Fruit fly (Drosophila melanogaster) whole organism, prepupa: Measurements from ENCODE around the gene Alg12.

Experiments
- Blimp-1 ChIP-seq: fragments of 200-800 bp; sonication (Bioruptor generic); optimal IDR thresholded peaks from 3 replicates; lab custom pipeline; 2017; ENCODE audit warnings: missing biosample characterization, missing genetic modification characterization, mild to moderate bottlenecking, moderate library complexity, missing genetic modification reagents
- CG10669 ChIP-seq: fragments of 200-800 bp; sonication (Bioruptor generic); optimal IDR thresholded peaks from 3 replicates; lab custom pipeline; 2018; ENCODE audit warnings: missing biosample characterization, mild to moderate bottlenecking, missing genetic modification characterization, moderate library complexity
- CG11294 ChIP-seq: fragments of 200-800 bp; sonication (Bioruptor generic); IDR thresholded peaks from 2 replicates; pipeline ENCODE4 v1.3.6; 2022; ENCODE audit warnings: missing biosample characterization, missing genetic modification characterization
- CG11762 ChIP-seq: fragments of 200-800 bp; sonication (Bioruptor generic); optimal IDR thresholded peaks from 3 replicates; lab custom pipeline; 2016; ENCODE audit warnings: missing biosample characterization, missing genetic modification characterization; ENCODE audit not compliant: insufficient read depth
- CG1621 ChIP-seq: fragments of 200-800 bp; sonication (Bioruptor generic); optimal IDR thresholded peaks from 3 replicates; lab custom pipeline; 2018; ENCODE audit warnings: missing biosample characterization, mild to moderate bottlenecking, missing genetic modification characterization
- CG16779 ChIP-seq: fragments of 200-800 bp; sonication (Bioruptor generic); optimal IDR thresholded peaks from 3 replicates; lab custom pipeline; 2017; ENCODE audit warnings: missing biosample characterization, mild to moderate bottlenecking, missing genetic modification characterization
- CG3032 ChIP-seq: fragments of 200-800 bp; optimal IDR thresholded peaks from 2 replicates; lab custom pipeline; 2019; ENCODE audit warnings: missing biosample characterization, mild to moderate bottlenecking, missing genetic modification characterization, moderate library complexity
- CG31627 ChIP-seq: fragments of 200-800 bp; sonication (Bioruptor generic); optimal IDR thresholded peaks from 3 replicates; lab custom pipeline; 2016; ENCODE audit warnings: missing biosample characterization, missing genetic modification characterization
- CG3919 ChIP-seq: fragments of 200-800 bp; sonication (Bioruptor generic); optimal IDR thresholded peaks from 3 replicates; lab custom pipeline; 2016; ENCODE audit warnings: missing biosample characterization, missing genetic modification characterization
- CG6276 ChIP-seq: fragments of 200-800 bp; sonication (Bioruptor generic); optimal IDR thresholded peaks from 2 replicates; lab custom pipeline; 2017; ENCODE audit warnings: missing biosample characterization, mild to moderate bottlenecking, missing genetic modification characterization
- CG6808 ChIP-seq: fragments of 200-800 bp; sonication (Bioruptor generic); optimal IDR thresholded peaks from 3 replicates; lab custom pipeline; 2017; ENCODE audit warnings: missing biosample characterization, missing genetic modification characterization, mild to moderate bottlenecking, moderate library complexity, missing genetic modification reagents
- CG6854 ChIP-seq: fragments of 200-800 bp; sonication (Bioruptor generic); optimal IDR thresholded peaks from 2 replicates; lab custom pipeline; 2017; ENCODE audit warnings: missing biosample characterization, mild to moderate bottlenecking, missing genetic modification characterization
- CG7368 ChIP-seq: fragments of 200-800 bp; sonication (Bioruptor generic); optimal IDR thresholded peaks from 3 replicates; lab custom pipeline; 2016; ENCODE audit warnings: missing biosample characterization, missing genetic modification characterization
- CG8119 ChIP-seq: fragments of 200-800 bp; sonication (Bioruptor generic); IDR thresholded peaks from 3 replicates; pipeline ENCODE4 v1.3.6; 2022; ENCODE audit warnings: missing biosample characterization, missing genetic modification characterization
- CG8319 ChIP-seq: fragments of 200-800 bp; sonication (Bioruptor generic); optimal IDR thresholded peaks from 3 replicates; lab custom pipeline; 2016; ENCODE audit warnings: missing biosample characterization, missing genetic modification characterization
- CG8632 ChIP-seq: fragments of 200-800 bp; sonication (Bioruptor generic); optimal IDR thresholded peaks from 3 replicates; lab custom pipeline; 2016; ENCODE audit warnings: missing biosample characterization, missing genetic modification characterization
- Ets21C ChIP-seq: fragments of 200-800 bp; sonication (Bioruptor generic); optimal IDR thresholded peaks from 3 replicates; lab custom pipeline; 2016; ENCODE audit warnings: missing biosample characterization, missing genetic modification characterization
- Ets96B ChIP-seq: fragments of 200-800 bp; optimal IDR thresholded peaks from 2 replicates; lab custom pipeline; 2019; ENCODE audit warnings: missing biosample characterization, mild to moderate bottlenecking, missing genetic modification characterization, moderate library complexity
- Gug ChIP-seq: fragments of 200-800 bp; sonication (Bioruptor generic); IDR thresholded peaks from 2 replicates; pipeline ENCODE4 v1.3.6; 2022; ENCODE audit warnings: missing biosample characterization, missing genetic modification characterization
- Hr38 ChIP-seq: sonication (Bioruptor generic); optimal IDR thresholded peaks from 2 replicates; lab custom pipeline; 2016; ENCODE audit warnings: missing biosample characterization, missing genetic modification characterization
- Hr39 ChIP-seq: fragments of 200-800 bp; sonication (Bioruptor generic); optimal IDR thresholded peaks from 2 replicates; lab custom pipeline; 2016; ENCODE audit warnings: missing biosample characterization, missing genetic modification characterization
- Hr4 ChIP-seq: fragments of 200-800 bp; sonication (Bioruptor generic); optimal IDR thresholded peaks from 3 replicates; lab custom pipeline; 2016; ENCODE audit warnings: missing biosample characterization, missing genetic modification characterization
- Lpt ChIP-seq: fragments of 200-800 bp; sonication (Bioruptor generic); optimal IDR thresholded peaks from 3 replicates; lab custom pipeline; 2016; ENCODE audit warnings: missing biosample characterization, missing genetic modification characterization
- OdsH ChIP-seq: fragments of 200-800 bp; sonication (Bioruptor generic); optimal IDR thresholded peaks from 3 replicates; lab custom pipeline; 2016; ENCODE audit warnings: missing biosample characterization, missing genetic modification characterization
- Sox14 ChIP-seq: fragments of 200-800 bp; sonication (Bioruptor generic); optimal IDR thresholded peaks from 3 replicates; lab custom pipeline; 2016; ENCODE audit warnings: missing biosample characterization, missing genetic modification characterization
- achi ChIP-seq: fragments of 200-800 bp; sonication (Bioruptor generic); optimal IDR thresholded peaks from 3 replicates; lab custom pipeline; 2016; ENCODE audit warnings: missing biosample characterization, missing genetic modification characterization
- acj6 ChIP-seq: fragments of 200-800 bp; sonication (Bioruptor generic); optimal IDR thresholded peaks from 3 replicates; lab custom pipeline; 2016; ENCODE audit warnings: missing biosample characterization, missing genetic modification characterization
- eg ChIP-seq: fragments of 200-800 bp; sonication (Bioruptor generic); IDR thresholded peaks from 3 replicates; pipeline ENCODE4 v1.3.6; 2022; ENCODE audit warnings: missing biosample characterization, missing genetic modification characterization
- fd85E ChIP-seq: fragments of 200-800 bp; sonication (Bioruptor generic); optimal IDR thresholded peaks from 3 replicates; lab custom pipeline; 2016; ENCODE audit warnings: missing biosample characterization, missing genetic modification characterization
- fkh ChIP-seq: fragments of 200-800 bp; sonication (Bioruptor generic); optimal IDR thresholded peaks from 3 replicates; lab custom pipeline; 2017; ENCODE audit warnings: missing biosample characterization, mild to moderate bottlenecking, missing genetic modification characterization, moderate library complexity
- lz ChIP-seq: fragments of 200-800 bp; sonication (Bioruptor generic); optimal IDR thresholded peaks from 3 replicates; lab custom pipeline; 2016; ENCODE audit warnings: missing biosample characterization, missing genetic modification characterization
- net ChIP-seq: fragments of 200-800 bp; sonication (Bioruptor generic); optimal IDR thresholded peaks from 3 replicates; lab custom pipeline; 2016; ENCODE audit warnings: missing biosample characterization, missing genetic modification characterization
- pdm3 ChIP-seq: fragments of 200-800 bp; sonication (Bioruptor generic); optimal IDR thresholded peaks from 3 replicates; lab custom pipeline; 2016; ENCODE audit warnings: missing biosample characterization, missing genetic modification characterization
- ss ChIP-seq, 2 experiments: fragments of 200-800 bp; sonication (Bioruptor generic); optimal IDR thresholded peaks; 2 replicates in 1 of 2; 3 replicates in 1 of 2; lab custom pipeline; 2017 to 2018; ENCODE audit warnings: mild to moderate bottlenecking in 2 of 2, missing biosample characterization in 2 of 2, missing genetic modification characterization in 2 of 2, moderate library complexity in 1 of 2
- topi ChIP-seq: fragments of 200-800 bp; sonication (Bioruptor generic); optimal IDR thresholded peaks from 3 replicates; lab custom pipeline; 2016; ENCODE audit warnings: missing biosample characterization, missing genetic modification characterization
- vri ChIP-seq: fragments of 200-800 bp; sonication (Bioruptor generic); optimal IDR thresholded peaks from 3 replicates; lab custom pipeline; 2016; ENCODE audit warnings: missing biosample characterization, mild to moderate bottlenecking, missing genetic modification characterization

The Alg12 gene

DNA sequence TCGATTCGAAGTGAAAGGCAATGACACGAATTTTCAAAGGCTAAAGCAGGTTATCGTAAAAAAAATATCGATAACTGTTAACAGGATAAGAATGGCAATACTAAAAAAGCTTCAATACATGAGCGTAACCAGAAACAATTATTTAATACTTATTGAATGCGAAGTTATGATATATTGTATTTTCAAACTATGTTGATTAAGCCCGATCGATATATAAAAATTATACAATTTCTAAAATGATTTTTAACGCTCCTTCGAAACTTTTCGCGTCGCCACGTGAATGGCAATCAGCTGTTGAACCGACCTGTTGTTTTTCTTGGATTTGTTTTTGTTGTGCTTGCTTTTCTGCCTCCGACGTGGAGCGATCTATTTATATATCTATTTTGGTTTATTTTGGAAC, at the start of gene Alg12, which contains the start of gene Rpt3R:
Alg12 (plus strand) TSS at position 305 of the 400 bp plus-strand sequence.
Rpt3R (minus strand) TSS at position 324 of the 400 bp plus-strand sequence.
- no peak for TF ChIP-seq net (GFP tag; lab: Kevin White, UChicago)
- no peak for TF ChIP-seq CG3919 (GFP tag; lab: Kevin White, UChicago)
- no peak for TF ChIP-seq Sox14 (GFP tag; lab: Kevin White, UChicago)
- no peak for TF ChIP-seq vri (GFP tag; lab: Kevin White, UChicago)
- TF ChIP-seq eg (GFP tag; lab: Robert Waterston, UW): no peak
- no peak for TF ChIP-seq Ets21C
- TF ChIP-seq CG8119: no peak
- no peak for TF ChIP-seq CG16779
- TF ChIP-seq ss (GFP tag; optimal IDR thresholded peaks at IDR 0.05; lab: Kevin White, UChicago): no peak
- TF ChIP-seq Hr4 (GFP tag; lab: Kevin White, UChicago): no peak
- TF ChIP-seq lz: no peak
- TF ChIP-seq, all 60 proteins: peak for 0

DNA sequence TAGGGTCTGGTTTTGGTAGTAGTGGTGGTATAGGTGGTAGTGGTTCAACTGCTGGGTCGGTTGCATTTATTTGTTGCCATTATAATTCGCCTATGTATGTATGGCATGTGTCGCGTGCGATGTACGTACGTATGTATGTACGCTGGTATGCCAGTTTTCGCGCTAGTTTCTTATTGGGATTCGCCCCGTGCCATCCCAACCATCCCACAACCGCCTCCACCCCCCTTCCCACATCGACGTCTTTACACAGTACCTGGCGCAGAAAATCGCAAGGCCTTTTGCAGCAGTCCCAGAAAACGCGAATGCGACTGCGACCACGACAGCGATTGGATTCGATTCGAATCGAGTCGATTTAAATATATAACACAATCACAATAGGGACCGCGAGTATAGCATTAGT, 46.1 kb upstream of the Alg12 start:
- TF ChIP-seq topi (GFP tag; lab: Kevin White, UChicago): no peak
- TF ChIP-seq pdm3 (GFP tag; lab: Kevin White, UChicago): no peak
- no peak for TF ChIP-seq fd85E (GFP tag; lab: Kevin White, UChicago)
- no peak for TF ChIP-seq CG11762
- TF ChIP-seq CG6854 (GFP tag; lab: Kevin White, UChicago): no peak
- no peak for TF ChIP-seq CG8319 (GFP tag; lab: Kevin White, UChicago)
- no peak for TF ChIP-seq CG31627 (GFP tag; lab: Kevin White, UChicago)
- TF ChIP-seq Gug: no peak
- no peak for TF ChIP-seq achi
- no peak for TF ChIP-seq Sox14 (GFP tag; lab: Kevin White, UChicago)
- TF ChIP-seq CG6276 (GFP tag; lab: Kevin White, UChicago): no peak
- TF ChIP-seq CG6808: no peak
- no peak for TF ChIP-seq Hr39 (GFP tag; lab: Kevin White, UChicago)
- TF ChIP-seq CG11294: no peak
- TF ChIP-seq Ets96B: no peak
- no peak for TF ChIP-seq CG1621
- no peak for TF ChIP-seq net (GFP tag; lab: Kevin White, UChicago)
- no peak for TF ChIP-seq CG10669 (GFP tag; lab: Kevin White, UChicago)

DNA sequence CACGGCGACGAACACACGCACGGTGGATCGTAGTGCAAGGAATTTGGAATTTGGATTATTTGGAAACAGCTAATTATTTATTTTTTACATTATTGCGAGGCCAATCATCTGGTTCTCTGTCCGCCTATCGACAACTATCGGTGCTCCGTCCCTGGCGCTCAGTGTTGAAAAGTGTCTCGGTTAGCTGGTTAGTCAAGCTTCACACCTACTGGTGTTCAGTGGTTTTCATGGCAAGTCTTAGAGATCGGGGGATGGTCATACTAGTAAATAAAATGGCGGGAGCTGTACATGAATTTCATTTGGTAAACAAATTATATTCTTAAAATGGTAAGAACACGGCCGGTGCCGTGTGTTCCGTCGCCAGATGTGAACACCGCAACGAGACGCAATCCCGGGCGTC, 45.4 kb upstream of the Alg12 start, which contains the start of the genes trbd and dmt:
trbd (minus strand) TSS at position 152 of the 400 bp plus-strand sequence.
dmt (plus strand) TSS at position 257 of the 400 bp plus-strand sequence.
- peak; percentile 99 for TF ChIP-seq fkh
- peak; percentile 75 for TF ChIP-seq CG6854 (GFP tag; lab: Kevin White, UChicago)
- no peak for TF ChIP-seq vri (GFP tag; lab: Kevin White, UChicago)
- peak; percentile 41 for TF ChIP-seq Blimp-1
- TF ChIP-seq eg (GFP tag; lab: Robert Waterston, UW): no peak

DNA sequence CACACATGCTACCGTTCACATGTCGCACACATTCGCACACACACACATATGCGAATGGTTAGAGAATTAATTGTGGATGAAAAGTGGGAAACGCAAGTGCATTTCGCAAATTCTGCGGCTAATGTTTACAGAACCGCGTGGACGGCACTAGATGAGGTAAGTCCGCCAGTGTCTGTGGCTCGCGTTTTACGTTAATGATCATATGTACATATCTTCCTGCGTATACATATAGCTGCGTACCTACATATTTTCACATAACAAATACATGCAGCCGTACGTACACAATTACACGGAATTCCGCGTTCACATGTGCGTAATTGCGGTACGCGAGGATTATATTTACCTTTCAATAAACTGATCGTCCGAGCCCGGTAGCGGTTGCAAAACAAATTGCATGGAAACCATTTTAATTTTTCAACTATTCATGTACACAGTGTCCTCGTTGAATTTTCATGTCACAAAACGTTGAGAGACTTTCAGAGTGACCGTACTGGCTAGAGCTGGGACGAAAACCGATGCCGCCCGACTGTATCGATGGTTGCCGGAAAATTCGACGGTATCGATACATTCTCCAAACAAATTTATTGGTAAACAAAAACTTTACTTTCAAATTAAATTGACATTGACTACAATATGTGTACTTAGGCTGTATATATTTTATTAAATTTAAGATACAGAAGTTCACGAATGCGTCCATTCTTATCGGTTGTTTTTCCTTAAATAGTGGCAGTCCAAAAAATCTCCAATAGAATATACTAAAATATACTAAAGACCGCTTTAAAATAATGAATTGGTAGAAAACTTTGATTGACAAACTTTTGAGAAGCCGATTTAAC, 31.0 kb upstream of the Alg12 start, which contains the start of gene hyd:
hyd (minus strand) TSS at position 495 of the 836 bp plus-strand sequence.
- TF ChIP-seq CG3032 (tag; lab: Kevin White, UChicago): no peak
- peak; percentile 55 for TF ChIP-seq fkh

DNA sequence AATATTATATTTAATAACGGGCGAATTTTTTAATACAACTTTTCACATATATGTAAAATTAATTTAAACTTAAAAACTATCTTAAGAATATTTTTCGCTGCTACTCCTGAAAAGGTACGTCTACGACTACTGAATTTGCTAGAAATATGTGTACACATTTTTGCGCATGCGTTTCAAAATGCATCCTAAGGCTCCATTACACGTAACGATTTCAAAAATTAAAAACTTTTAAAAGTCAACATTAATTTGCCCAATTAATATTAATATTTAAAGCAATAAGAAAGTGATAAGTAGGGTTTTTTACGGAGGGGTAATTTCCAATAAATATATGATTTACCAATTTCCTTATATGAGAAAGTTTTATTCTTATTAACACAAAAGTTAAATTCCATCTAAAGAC, 25.5 kb upstream of the Alg12 start, which contains the start of gene FoxP:
FoxP (minus strand) TSS at position 89 of the 400 bp plus-strand sequence.
- TF ChIP-seq Hr38 (GFP tag; lab: Kevin White, UChicago): no peak
- no peak for TF ChIP-seq OdsH (GFP tag; lab: Kevin White, UChicago)
- TF ChIP-seq CG7368: no peak
- no peak for TF ChIP-seq Gug
- TF ChIP-seq Lpt: no peak
- no peak for TF ChIP-seq CG8319 (GFP tag; lab: Kevin White, UChicago)
- TF ChIP-seq achi: no peak
- no peak for TF ChIP-seq CG11762
- TF ChIP-seq acj6 (GFP tag; lab: Kevin White, UChicago): no peak
- no peak for TF ChIP-seq CG8632 (GFP tag; lab: Kevin White, UChicago)
- TF ChIP-seq Hr39 (GFP tag; lab: Kevin White, UChicago): no peak
